Worm (Caenorhabditis elegans): ENCODE results near the gene Y38H8A.12.
"Not testable (repeated sequence)": the region's sequence is repeated elsewhere in the genome, so short reads cannot be mapped to it uniquely, and the experiment has no call there.

The Y38H8A.12 gene

DNA sequence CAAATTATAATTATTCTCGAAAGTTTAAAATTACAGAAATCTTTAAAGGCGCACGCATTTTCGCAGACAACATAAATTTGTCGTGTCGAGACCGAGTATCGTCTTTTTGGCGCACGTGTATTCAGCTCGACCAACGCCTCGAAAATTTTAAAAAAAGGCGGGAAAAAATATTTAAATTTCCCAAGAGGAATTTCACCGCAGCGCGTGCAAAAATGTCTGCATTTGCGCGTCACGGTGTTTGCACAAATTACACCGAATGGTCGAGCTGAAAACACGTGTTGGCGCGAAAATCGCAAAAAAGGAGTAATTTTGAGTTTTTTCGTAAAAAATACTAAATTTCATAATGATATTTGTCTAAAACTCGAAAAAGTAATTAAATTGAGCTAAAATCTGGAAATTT is 10.0 kb downstream of the Y38H8A.12 start:
- no peak for TF ChIP-seq fkh-10 (GFP tag; optimal IDR thresholded peaks at IDR 0.05)
- TF ChIP-seq nhr-23 (tag; optimal IDR thresholded peaks at IDR 0.05), result no peak
- no peak for TF ChIP-seq ztf-4 (tag; optimal IDR thresholded peaks at IDR 0.05)
- no peak for TF ChIP-seq nhr-43 (tag; optimal IDR thresholded peaks at IDR 0.05; ENCODE audit: poor library complexity, severe bottlenecking)
- TF ChIP-seq pqm-1 (tag; optimal IDR thresholded peaks at IDR 0.05), result no peak
- no peak for TF ChIP-seq nhr-28 (tag; optimal IDR thresholded peaks at IDR 0.05)
- TF ChIP-seq nhr-67 (tag; optimal IDR thresholded peaks at IDR 0.05), result no peak
- no peak for TF ChIP-seq egl-27 (tag; optimal IDR thresholded peaks at IDR 0.05)
- no peak for TF ChIP-seq ama-1 (optimal IDR thresholded peaks at IDR 0.05)
- no peak for TF ChIP-seq sea-2 (GFP tag; optimal IDR thresholded peaks at IDR 0.05)
- no peak for TF ChIP-seq ceh-28 (tag; optimal IDR thresholded peaks at IDR 0.05)
- no peak for TF ChIP-seq daf-12 (tag; optimal IDR thresholded peaks at IDR 0.05)
- no peak for TF ChIP-seq mml-1 (tag; optimal IDR thresholded peaks at IDR 0.05)
- TF ChIP-seq nhr-12 (tag; optimal IDR thresholded peaks at IDR 0.05), result no peak
- TF ChIP-seq elt-2 (tag; optimal IDR thresholded peaks at IDR 0.05), result no peak
- no peak for TF ChIP-seq ceh-82 (tag; optimal IDR thresholded peaks at IDR 0.05)
- TF ChIP-seq lin-39 (tag; optimal IDR thresholded peaks at IDR 0.05), result no peak
- TF ChIP-seq nhr-11 (tag; optimal IDR thresholded peaks at IDR 0.05), result no peak
- no peak for TF ChIP-seq mdl-1 (tag; optimal IDR thresholded peaks at IDR 0.05)
- TF ChIP-seq ZK546.5 (tag; optimal IDR thresholded peaks at IDR 0.05), result no peak

- TF ChIP-seq ceh-82 (tag; optimal IDR thresholded peaks at IDR 0.05) (no peak), ztf-11 (tag; optimal IDR thresholded peaks at IDR 0.05) (no peak), nhr-28 (tag; optimal IDR thresholded peaks at IDR 0.05) (no peak), jun-1 (tag; optimal IDR thresholded peaks at IDR 0.05) (no peak), nfya-1 (tag; optimal IDR thresholded peaks at IDR 0.05; ENCODE audit: insufficient read depth) (no peak), ceh-16 (tag; optimal IDR thresholded peaks at IDR 0.05) (no peak), nhr-43 (tag; optimal IDR thresholded peaks at IDR 0.05; ENCODE audit: poor library complexity, severe bottlenecking) (no peak), nhr-76 (tag; optimal IDR thresholded peaks at IDR 0.05) (no peak), nhr-25 (tag; optimal IDR thresholded peaks at IDR 0.05) (no peak), mml-1 (tag; optimal IDR thresholded peaks at IDR 0.05) (no peak), ZK546.5 (tag; optimal IDR thresholded peaks at IDR 0.05) (no peak), mdl-1 (tag; optimal IDR thresholded peaks at IDR 0.05) (no peak), lin-39 (tag; optimal IDR thresholded peaks at IDR 0.05) (no peak), pha-4 (tag; optimal IDR thresholded peaks at IDR 0.05) (no peak), aly-2 (tag; optimal IDR thresholded peaks at IDR 0.05) (no peak), R02D3.7 (tag; optimal IDR thresholded peaks at IDR 0.05) (no peak), tbx-2 (tag; optimal IDR thresholded peaks at IDR 0.05) (no peak)
Observed at ce11 chrIV:13445275-13445674, 15.5 kb downstream of the Y38H8A.12 start, which contains the start of gene mam-3. TSS of gene mam-3 (minus strand) at chrIV:13445375.

DNA sequence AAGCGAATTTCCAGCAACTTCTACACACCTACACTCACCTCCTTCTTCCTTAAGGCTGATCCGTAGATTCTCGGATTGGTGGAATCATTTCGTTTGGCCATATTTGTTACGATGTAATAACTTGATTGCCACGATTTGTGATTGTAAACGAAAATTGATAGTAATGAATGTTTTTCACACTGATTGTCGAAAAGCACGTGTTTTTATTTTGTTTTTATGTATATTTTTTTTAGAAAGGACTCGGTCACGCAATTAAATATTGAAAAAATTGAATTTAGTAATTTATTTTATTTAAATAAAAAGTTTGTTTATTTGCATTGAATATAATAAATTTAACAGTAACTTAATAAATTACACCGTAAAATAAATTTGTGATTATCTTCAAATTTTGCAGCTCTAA is 26.9 kb downstream of the Y38H8A.12 start, which contains the start of gene K09B11.5:
Gene K09B11.5, minus strand, starts transcription at position 101 of the 400 bp plus-strand sequence.
- TF ChIP-seq ceh-16, aly-2, lin-15B (tag; optimal IDR thresholded peaks at IDR 0.05): not testable (repeated sequence)

DNA sequence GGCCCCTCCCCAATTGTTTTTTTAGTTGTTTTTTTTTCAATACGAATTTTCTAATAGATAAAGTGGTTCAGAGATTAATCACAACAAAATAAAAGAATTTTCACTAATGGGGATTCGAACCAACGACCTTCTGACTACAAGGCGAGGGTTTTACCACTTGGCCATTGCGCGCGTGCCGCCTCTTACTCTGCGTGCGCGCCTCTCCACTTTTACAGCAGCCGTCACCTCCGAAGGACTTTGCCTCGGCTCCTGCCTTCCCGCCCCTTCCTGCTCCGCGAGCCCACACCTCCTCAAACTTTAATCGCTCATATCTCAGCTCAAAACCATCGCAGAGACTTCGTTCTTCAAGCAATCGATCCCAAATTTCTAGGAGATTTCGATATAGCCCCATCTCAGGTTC is 30.6 kb downstream of the Y38H8A.12 start:
- TF ChIP-seq snpc-4 (tag; optimal IDR thresholded peaks at IDR 0.05), result peak; percentile 65

DNA sequence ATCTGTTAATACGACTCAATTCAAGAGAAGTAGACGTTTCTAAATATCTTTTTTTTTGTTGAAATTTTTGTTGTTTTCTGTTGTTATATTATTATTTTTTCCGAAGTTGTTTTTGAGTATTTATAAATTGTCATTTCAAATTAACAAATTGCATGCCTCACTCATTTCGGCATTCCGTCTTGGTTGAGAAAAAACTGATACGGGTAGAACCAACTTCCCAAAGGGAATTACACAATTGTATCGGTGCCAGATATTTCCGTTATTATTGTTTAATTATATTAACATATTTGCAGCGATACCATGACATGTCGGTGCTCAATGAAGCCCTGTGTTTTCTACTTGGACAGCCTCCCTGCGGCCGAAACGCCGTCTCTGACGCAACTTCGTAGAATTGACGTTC is 31.5 kb downstream of the Y38H8A.12 start, which contains the start of gene K09B11.4:
Gene K09B11.4, plus strand, starts transcription at position 301 of the 400 bp plus-strand sequence.
- TF ChIP-seq aly-2 (tag; optimal IDR thresholded peaks at IDR 0.05) (no peak), unc-39 (tag; optimal IDR thresholded peaks at IDR 0.05) (no peak), egl-27 (tag; optimal IDR thresholded peaks at IDR 0.05) (no peak), jun-1 (tag; optimal IDR thresholded peaks at IDR 0.05) (no peak), nhr-28 (tag; optimal IDR thresholded peaks at IDR 0.05) (no peak), ceh-9 (tag; optimal IDR thresholded peaks at IDR 0.05) (no peak), ztf-11 (tag; optimal IDR thresholded peaks at IDR 0.05) (no peak)
